Worm (Caenorhabditis elegans) whole organism, L4 larva: ENCODE results near the gene F49E12.12.

ENCODE experiments used
- D1046.2 ChIP-seq: fragments of 200-800 bp; sonication (Bioruptor generic); IDR thresholded peaks from 2 replicates; pipeline ENCODE4 v1.3.6; 2022; ENCODE audit warnings: missing genetic modification characterization, missing compliant biosample characterization
- ZK546.5 ChIP-seq, 2 experiments: sonication (generic microtip); optimal IDR thresholded peaks; 2 replicates each; lab custom pipeline; 2017; ENCODE audit warnings: missing biosample characterization in 2 of 2, missing genetic modification characterization in 2 of 2
- arid-1 ChIP-seq: fragments of 200-800 bp; sonication (Bioruptor generic); conservative IDR thresholded peaks from 2 replicates; pipeline ENCODE4 v1.3.6; 2022; ENCODE audit warnings: missing genetic modification reagents, missing genetic modification characterization, missing compliant biosample characterization
- ces-1 ChIP-seq: fragments of 150-350 bp; sonication (generic microtip); optimal IDR thresholded peaks from 4 replicates; lab custom pipeline; 2014; ENCODE audit warnings: missing biosample characterization, missing genetic modification reagents, missing genetic modification characterization
- daf-8 ChIP-seq: fragments of 200-800 bp; sonication (Bioruptor generic); IDR thresholded peaks from 2 replicates; pipeline ENCODE4 v1.3.6; 2022; ENCODE audit warnings: missing genetic modification characterization, missing compliant biosample characterization
- dmd-9 ChIP-seq: fragments of 200-800 bp; sonication (Bioruptor generic); IDR thresholded peaks from 2 replicates; pipeline ENCODE4 v1.3.6; 2022; ENCODE audit warnings: missing genetic modification reagents, missing genetic modification characterization, missing compliant biosample characterization
- egl-43 ChIP-seq: fragments of 200-800 bp; sonication (Bioruptor generic); IDR thresholded peaks from 2 replicates; pipeline ENCODE4 v1.3.6; 2022; ENCODE audit warnings: missing genetic modification reagents, missing genetic modification characterization, missing compliant biosample characterization
- lir-3 ChIP-seq: sonication (generic microtip); optimal IDR thresholded peaks from 2 replicates; lab custom pipeline; 2016; ENCODE audit warnings: mild to moderate bottlenecking, missing genetic modification characterization, missing compliant biosample characterization
- mes-2 ChIP-seq: sonication (generic microtip); optimal IDR thresholded peaks from 2 replicates; lab custom pipeline; 2016; ENCODE audit warnings: missing genotype, mild to moderate bottlenecking, missing genetic modification characterization, missing compliant biosample characterization; ENCODE audit not compliant: poor library complexity, severe bottlenecking
- pha-4 ChIP-seq, 2 experiments: fragments of 150-350 bp in 1 of 2; fragments of 200-800 bp in 1 of 2; sonication (Bioruptor generic) in 1 of 2; IDR thresholded peaks in 1 of 2; optimal IDR thresholded peaks in 1 of 2; 2 replicates each; pipeline versions ENCODE4 v1.3.6 to Lab custom; 2014 to 2022; ENCODE audit warnings: missing genetic modification characterization in 2 of 2, missing genetic modification reagents in 2 of 2, missing biosample characterization in 1 of 2, missing compliant biosample characterization in 1 of 2
- rbr-2 ChIP-seq: sonication (generic microtip); optimal IDR thresholded peaks from 2 replicates; lab custom pipeline; 2016; ENCODE audit warnings: missing genotype, missing genetic modification characterization, missing compliant biosample characterization
- spr-3 ChIP-seq: fragments of 200-800 bp; sonication (Bioruptor generic); optimal IDR thresholded peaks from 2 replicates; lab custom pipeline; 2018; ENCODE audit warnings: mild to moderate bottlenecking, missing genetic modification characterization, missing compliant biosample characterization
- zag-1 ChIP-seq: fragments of 150-350 bp; optimal IDR thresholded peaks from 2 replicates; lab custom pipeline; 2014; ENCODE audit warnings: missing biosample characterization, missing genetic modification characterization

Gene F49E12.12

ce11 chrII:8431954-8432353 is 50.7 kb downstream of the F49E12.12 start, which contains the start of gene acp-2:
TSS of gene acp-2 (minus strand) at chrII:8432054.
- no peak for TF ChIP-seq zag-1 (tag; lab: Kevin White, UChicago)
- TF ChIP-seq rbr-2, result no peak
- no peak for TF ChIP-seq lir-3 (tag; lab: Kevin White, UChicago)
- no peak for TF ChIP-seq daf-8 (GFP tag; lab: Robert Waterston, UW)
- no peak for TF ChIP-seq ZK546.5 (tag; optimal IDR thresholded peaks at IDR 0.05; lab: Kevin White, UChicago)
- TF ChIP-seq spr-3 (GFP tag; lab: Kevin White, UChicago), result no peak
- TF ChIP-seq arid-1 (GFP tag; lab: Robert Waterston, UW), result no peak
- no peak for TF ChIP-seq D1046.2 (GFP tag; lab: Robert Waterston, UW)
- no peak for TF ChIP-seq dmd-9 (GFP tag; lab: Robert Waterston, UW)
- no peak for TF ChIP-seq mes-2 (tag; lab: Kevin White, UChicago)
- TF ChIP-seq egl-43 (GFP tag; lab: Robert Waterston, UW), result no peak
- TF ChIP-seq pha-4 (GFP tag; IDR thresholded peaks at IDR 0.05; lab: Robert Waterston, UW), result no peak
- TF ChIP-seq pha-4 (tag; optimal IDR thresholded peaks at IDR 0.05; lab: Kevin White, UChicago), result no peak
- TF ChIP-seq ces-1 (GFP tag; lab: Kevin White, UChicago), result no peak
